Fruit fly (Drosophila melanogaster) whole organism, embryonic: ENCODE results near the gene Sld5.

Experiments used
- Bgb ChIP-seq: fragments of 200-800 bp; sonication (Bioruptor generic); IDR thresholded peaks from 2 replicates; pipeline ENCODE4 v1.3.6; 2022; ENCODE audit warnings: missing biosample characterization, missing genetic modification characterization; ENCODE audit not compliant: partially characterized antibody
- CG1024 ChIP-seq: fragments of 200-800 bp; sonication (Bioruptor generic); IDR thresholded peaks from 2 replicates; pipeline ENCODE4 v1.3.6; 2022; ENCODE audit warnings: missing biosample characterization, missing genetic modification characterization
- CG10267 ChIP-seq: fragments of 200-800 bp; sonication (Bioruptor generic); optimal IDR thresholded peaks from 2 replicates; lab custom pipeline; 2018; ENCODE audit warnings: missing biosample characterization, mild to moderate bottlenecking, missing genetic modification characterization, moderate library complexity
- CG10543 ChIP-seq: fragments of 200-800 bp; sonication (Bioruptor generic); optimal IDR thresholded peaks from 3 replicates; lab custom pipeline; 2017; ENCODE audit warnings: missing biosample characterization, mild to moderate bottlenecking, missing genetic modification characterization, moderate library complexity
- CG11093 ChIP-seq: fragments of 200-800 bp; sonication (Bioruptor generic); IDR thresholded peaks from 3 replicates; pipeline ENCODE4 v1.3.6; 2022; ENCODE audit warnings: missing biosample characterization, missing genetic modification characterization
- CG12391 ChIP-seq: fragments of 200-800 bp; sonication (Bioruptor generic); optimal IDR thresholded peaks from 3 replicates; lab custom pipeline; 2018; ENCODE audit warnings: missing biosample characterization, mild to moderate bottlenecking, missing genetic modification characterization, moderate library complexity
- CG13287 ChIP-seq: fragments of 200-800 bp; sonication (Bioruptor generic); IDR thresholded peaks from 2 replicates; pipeline ENCODE4 v1.3.6; 2022; ENCODE audit warnings: missing biosample characterization, missing genetic modification characterization; ENCODE audit not compliant: partially characterized antibody
- CG14014 ChIP-seq: fragments of 200-800 bp; sonication (Bioruptor generic); IDR thresholded peaks from 2 replicates; pipeline ENCODE4 v1.3.6; 2022; ENCODE audit warnings: missing biosample characterization, missing genetic modification characterization
- CG15696 ChIP-seq: fragments of 200-800 bp; sonication (Bioruptor generic); optimal IDR thresholded peaks from 2 replicates; lab custom pipeline; 2019; ENCODE audit warnings: missing biosample characterization, mild to moderate bottlenecking, missing genetic modification characterization, moderate library complexity
- CG17328 ChIP-seq: fragments of 200-800 bp; sonication (Bioruptor generic); IDR thresholded peaks from 2 replicates; pipeline ENCODE4 v1.3.6; 2022; ENCODE audit warnings: missing biosample characterization, missing genetic modification characterization
- CG31388 ChIP-seq: fragments of 200-800 bp; sonication (Bioruptor generic); optimal IDR thresholded peaks from 2 replicates; lab custom pipeline; 2016; ENCODE audit warnings: missing biosample characterization, missing genetic modification characterization
- CG3163 ChIP-seq: fragments of 200-800 bp; sonication (Bioruptor generic); optimal IDR thresholded peaks from 3 replicates; lab custom pipeline; 2016; ENCODE audit warnings: missing biosample characterization, missing genetic modification characterization
- CG7372 ChIP-seq: fragments of 200-800 bp; sonication (Bioruptor generic); IDR thresholded peaks from 2 replicates; pipeline ENCODE4 v1.3.6; 2022; ENCODE audit warnings: missing biosample characterization, missing genetic modification characterization
- CG7786 ChIP-seq: fragments of 200-800 bp; sonication (Bioruptor generic); optimal IDR thresholded peaks from 2 replicates; lab custom pipeline; 2016; ENCODE audit warnings: missing biosample characterization, missing genetic modification characterization
- CG9215 ChIP-seq: fragments of 200-800 bp; sonication (Bioruptor generic); IDR thresholded peaks from 2 replicates; pipeline ENCODE4 v1.3.6; 2022; ENCODE audit warnings: missing biosample characterization, missing genetic modification characterization
- CHES-1-like ChIP-seq: fragments of 200-800 bp; sonication (Bioruptor generic); optimal IDR thresholded peaks from 2 replicates; lab custom pipeline; 2016; ENCODE audit warnings: missing biosample characterization, missing genetic modification characterization
- CTCF ChIP-seq: fragments of 200-800 bp; sonication (Bioruptor generic); optimal IDR thresholded peaks from 2 replicates; lab custom pipeline; 2017; ENCODE audit warnings: missing biosample characterization, mild to moderate bottlenecking, missing genetic modification characterization, moderate library complexity
- Dad ChIP-seq: fragments of 200-800 bp; sonication (Bioruptor generic); optimal IDR thresholded peaks from 3 replicates; lab custom pipeline; 2016; ENCODE audit warnings: missing biosample characterization, missing genetic modification characterization
- Dfd ChIP-seq, 2 experiments: fragments of >200 bp; optimal IDR thresholded peaks; 2 replicates each; lab custom pipeline; 2017; ENCODE audit warnings: missing biosample characterization in 2 of 2, missing genetic modification characterization in 2 of 2
- GATAe ChIP-seq: fragments of 200-800 bp; sonication (Bioruptor generic); conservative IDR thresholded peaks from 2 replicates; pipeline ENCODE4 v1.3.6; 2022; ENCODE audit warnings: missing biosample characterization, missing genetic modification characterization
- Lhr ChIP-seq: fragments of 200-800 bp; sonication (Bioruptor generic); optimal IDR thresholded peaks from 3 replicates; lab custom pipeline; 2017; ENCODE audit warnings: mild to moderate bottlenecking, missing biosample characterization, missing genetic modification reagents, missing genetic modification characterization
- Med ChIP-seq: fragments of 200-800 bp; sonication (Bioruptor generic); peaks from one replicate; lab custom pipeline; 2016; ENCODE audit warnings: missing biosample characterization, missing genetic modification characterization, mild to moderate bottlenecking, inconsistent platforms, moderate library complexity
- Mes4 ChIP-seq: fragments of 200-800 bp; sonication (Bioruptor generic); optimal IDR thresholded peaks from 2 replicates; lab custom pipeline; 2016; ENCODE audit warnings: missing biosample characterization, missing genetic modification characterization
- NFAT ChIP-seq: fragments of 200-800 bp; sonication (Bioruptor generic); IDR thresholded peaks from 2 replicates; pipeline ENCODE4 v1.3.6; 2022; ENCODE audit warnings: missing biosample characterization, missing genetic modification characterization
- Nf-YB ChIP-seq: fragments of 200-800 bp; sonication (Bioruptor generic); optimal IDR thresholded peaks from 3 replicates; lab custom pipeline; 2019; ENCODE audit warnings: missing biosample characterization, mild to moderate bottlenecking, missing genetic modification characterization, moderate library complexity
- Spps ChIP-seq: fragments of 200-800 bp; sonication (Bioruptor generic); optimal IDR thresholded peaks from 2 replicates; lab custom pipeline; 2018; ENCODE audit warnings: missing biosample characterization, mild to moderate bottlenecking, missing genetic modification characterization
- TFAM ChIP-seq: fragments of 200-800 bp; sonication (Bioruptor generic); optimal IDR thresholded peaks from 2 replicates; lab custom pipeline; 2017; ENCODE audit warnings: missing biosample characterization, missing genetic modification characterization, inconsistent platforms
- Taf1 ChIP-seq: fragments of 200-800 bp; sonication (Bioruptor generic); IDR thresholded peaks from 2 replicates; pipeline ENCODE4 v1.3.6; 2022; ENCODE audit warnings: missing biosample characterization, missing genetic modification characterization
- Tbp ChIP-seq: fragments of >200 bp; optimal IDR thresholded peaks from 2 replicates; lab custom pipeline; 2018; ENCODE audit warnings: missing biosample characterization, missing genetic modification characterization
- Trl ChIP-seq, 3 experiments: fragments of >200 bp in 2 of 3; fragments of 200-800 bp in 1 of 3; sonication (Bioruptor generic) in 1 of 3; optimal IDR thresholded peaks; 2 replicates in 1 of 3; 3 replicates in 2 of 3; lab custom pipeline; 2016 to 2017; ENCODE audit warnings: missing biosample characterization in 1 of 3, missing genetic modification characterization in 1 of 3
- cad ChIP-seq: fragments of >200 bp; optimal IDR thresholded peaks from 2 replicates; lab custom pipeline; 2017; ENCODE audit warnings: missing biosample characterization, missing genetic modification characterization
- cg ChIP-seq: fragments of 200-800 bp; sonication (Bioruptor generic); optimal IDR thresholded peaks from 3 replicates; lab custom pipeline; 2019; ENCODE audit warnings: missing biosample characterization, mild to moderate bottlenecking, missing genetic modification characterization, moderate library complexity
- ci ChIP-seq: fragments of 200-800 bp; sonication (Bioruptor generic); IDR thresholded peaks from 3 replicates; pipeline ENCODE4 v1.3.6; 2022; ENCODE audit warnings: missing biosample characterization, missing genetic modification characterization
- fd64A ChIP-seq: fragments of 200-800 bp; sonication (Bioruptor generic); optimal IDR thresholded peaks from 3 replicates; lab custom pipeline; 2018; ENCODE audit warnings: missing biosample characterization, mild to moderate bottlenecking, missing genetic modification characterization
- fru ChIP-seq: fragments of >200 bp; optimal IDR thresholded peaks from 2 replicates; lab custom pipeline; 2017
- gce ChIP-seq: fragments of 200-800 bp; sonication (Bioruptor generic); IDR thresholded peaks from 3 replicates; pipeline ENCODE4 v1.3.6; 2022; ENCODE audit warnings: missing biosample characterization, missing genetic modification characterization
- jing ChIP-seq: fragments of 200-800 bp; sonication (Bioruptor generic); optimal IDR thresholded peaks from 2 replicates; lab custom pipeline; 2018; ENCODE audit warnings: missing biosample characterization, mild to moderate bottlenecking, missing genetic modification characterization
- kah ChIP-seq: fragments of 200-800 bp; sonication (Bioruptor generic); optimal IDR thresholded peaks from 2 replicates; lab custom pipeline; 2018; ENCODE audit warnings: missing biosample characterization, mild to moderate bottlenecking, missing genetic modification characterization
- kay ChIP-seq: fragments of 200-800 bp; sonication (Bioruptor generic); optimal IDR thresholded peaks from 2 replicates; lab custom pipeline; 2016; ENCODE audit warnings: missing biosample characterization, missing genetic modification characterization
- mirr ChIP-seq: fragments of 200-800 bp; sonication (Bioruptor generic); optimal IDR thresholded peaks from 3 replicates; lab custom pipeline; 2018; ENCODE audit warnings: missing biosample characterization, mild to moderate bottlenecking, missing genetic modification characterization
- nerfin-2 ChIP-seq: fragments of 200-800 bp; sonication (Bioruptor generic); IDR thresholded peaks from 2 replicates; pipeline ENCODE4 v1.3.6; 2022; ENCODE audit warnings: missing biosample characterization, missing genetic modification characterization; ENCODE audit not compliant: partially characterized antibody
- odd ChIP-seq: fragments of 200-800 bp; sonication (Bioruptor generic); optimal IDR thresholded peaks from 2 replicates; lab custom pipeline; 2017; ENCODE audit warnings: missing biosample characterization, mild to moderate bottlenecking, missing genetic modification characterization
- seq ChIP-seq: fragments of 200-800 bp; sonication (Bioruptor generic); IDR thresholded peaks from 2 replicates; pipeline ENCODE4 v1.3.6; 2022; ENCODE audit warnings: missing biosample characterization, missing genetic modification characterization
- so ChIP-seq: fragments of 200-800 bp; sonication (Bioruptor generic); IDR thresholded peaks from 3 replicates; pipeline ENCODE4 v1.3.6; 2022; ENCODE audit warnings: missing biosample characterization, missing genetic modification characterization
- sug ChIP-seq: fragments of 200-800 bp; optimal IDR thresholded peaks from 2 replicates; lab custom pipeline; 2019; ENCODE audit warnings: missing biosample characterization, mild to moderate bottlenecking, missing genetic modification characterization, moderate library complexity
- tin ChIP-seq: fragments of 200-800 bp; sonication (Bioruptor generic); optimal IDR thresholded peaks from 3 replicates; lab custom pipeline; 2016; ENCODE audit warnings: missing biosample characterization, missing genetic modification characterization
- tll ChIP-seq, 2 experiments: fragments of 200-800 bp in 1 of 2; fragments of >200 bp in 1 of 2; sonication (Bioruptor generic) in 1 of 2; optimal IDR thresholded peaks; 2 replicates each; lab custom pipeline; 2017 to 2019; ENCODE audit warnings: missing biosample characterization in 2 of 2, missing genetic modification characterization in 2 of 2, mild to moderate bottlenecking in 1 of 2, moderate library complexity in 1 of 2
- tup ChIP-seq: fragments of 200-800 bp; sonication (Bioruptor generic); optimal IDR thresholded peaks from 2 replicates; lab custom pipeline; 2016; ENCODE audit warnings: missing biosample characterization, mild to moderate bottlenecking, missing genetic modification characterization, moderate library complexity
- zfh1 ChIP-seq: fragments of 200-800 bp; sonication (Bioruptor generic); IDR thresholded peaks from 3 replicates; pipeline ENCODE4 v1.3.6; 2022; ENCODE audit warnings: missing biosample characterization, missing genetic modification characterization

Gene Sld5

dm6 chr3R:26005978-26006934 is 50.1 kb downstream of the Sld5 start (continued):
- TF ChIP-seq CG12391: no peak
- peak in 1 of 2 experiments; percentile 86 for TF ChIP-seq tll (GFP tag; optimal IDR thresholded peaks at IDR 0.05; lab: Kevin White, UChicago)
- peak; percentile 55 for TF ChIP-seq mirr
- TF ChIP-seq CHES-1-like (GFP tag; lab: Kevin White, UChicago): no peak
- TF ChIP-seq NFAT (GFP tag; lab: Robert Waterston, UW): 0 out of 2 replicates have a peak, but pooled peaks have one; percentile 39
- TF ChIP-seq CTCF: no peak
- peak; percentile 75 for TF ChIP-seq kah
- TF ChIP-seq Dad (GFP tag; lab: Kevin White, UChicago): no peak
- TF ChIP-seq gce: peak; percentile 61; the same call in 2 of the 3 replicates
- no peak for TF ChIP-seq jing
- peak; percentile 93 for TF ChIP-seq cad (GFP tag; lab: Kevin White, UChicago)
- TF ChIP-seq Lhr (GFP tag; lab: Kevin White, UChicago): no peak
- peak; percentile 76 for TF ChIP-seq Med (GFP tag; lab: Kevin White, UChicago)
- TF ChIP-seq fru (lab: Kevin White, UChicago): no peak
- no peak for TF ChIP-seq CG14014 (GFP tag; lab: Robert Waterston, UW)
- peak; percentile 72; the same call in 2 of the 3 replicates for TF ChIP-seq ci (GFP tag; lab: Robert Waterston, UW)
- no peak for TF ChIP-seq zfh1 (GFP tag; lab: Robert Waterston, UW)
- peak; percentile 10 to 36 for TF ChIP-seq Trl (optimal IDR thresholded peaks at IDR 0.05; lab: Kevin White, UChicago)
- TF ChIP-seq Trl (GFP tag; optimal IDR thresholded peaks at IDR 0.05; lab: Kevin White, UChicago): no peak
- peak; percentile 97 for TF ChIP-seq CG10543 (GFP tag; lab: Kevin White, UChicago)
- no peak for TF ChIP-seq TFAM (GFP tag; lab: Kevin White, UChicago)
- no peak for TF ChIP-seq CG1024 (GFP tag; lab: Robert Waterston, UW)
- TF ChIP-seq fd64A (GFP tag; lab: Kevin White, UChicago): no peak
- TF ChIP-seq sug: peak; percentile 76
- peak; percentile 6 for TF ChIP-seq CG10267 (tag; lab: Kevin White, UChicago)
- no peak for TF ChIP-seq GATAe (GFP tag; lab: Robert Waterston, UW)
- no peak for TF ChIP-seq CG7372 (GFP tag; lab: Robert Waterston, UW)
- no peak for TF ChIP-seq nerfin-2
- no peak for TF ChIP-seq CG9215 (GFP tag; lab: Robert Waterston, UW)
- TF ChIP-seq Bgb (GFP tag; lab: Robert Waterston, UW): peak; percentile 45; the same call in 1 of the 2 replicates
- no peak for TF ChIP-seq CG11093 (GFP tag; lab: Robert Waterston, UW)
- no peak for TF ChIP-seq CG3163 (GFP tag; lab: Kevin White, UChicago)
- TF ChIP-seq CG15696 (tag; lab: Kevin White, UChicago): no peak
- peak; percentile 48 for TF ChIP-seq kay (GFP tag; lab: Kevin White, UChicago)
- no peak for TF ChIP-seq tup (GFP tag; lab: Kevin White, UChicago)
- peak; percentile 90 for TF ChIP-seq odd
- peak; percentile 2 for TF ChIP-seq Spps (tag; lab: Kevin White, UChicago)
- TF ChIP-seq Dfd (GFP tag; optimal IDR thresholded peaks at IDR 0.05; lab: Kevin White, UChicago): no peak
- peak; percentile 43; the same call in 1 of the 2 replicates for TF ChIP-seq seq
- TF ChIP-seq Taf1 (GFP tag; lab: Robert Waterston, UW): no peak
- peak; percentile 38; the same call in 1 of the 2 replicates for TF ChIP-seq CG17328 (GFP tag; lab: Robert Waterston, UW)
- TF ChIP-seq Mes4 (GFP tag; lab: Kevin White, UChicago): no peak
- peak; percentile 21; the same call in 1 of the 2 replicates for TF ChIP-seq CG13287 (GFP tag; lab: Robert Waterston, UW)
- no peak for TF ChIP-seq CG31388
- no peak for TF ChIP-seq CG7786 (GFP tag; lab: Kevin White, UChicago)
- no peak for TF ChIP-seq tin (GFP tag; lab: Kevin White, UChicago)
- TF ChIP-seq cg (GFP tag; lab: Kevin White, UChicago): peak; percentile 93
- peak; percentile 97 for TF ChIP-seq Tbp
- TF ChIP-seq so (GFP tag; lab: Robert Waterston, UW): no peak
- TF ChIP-seq Nf-YB (GFP tag; lab: Kevin White, UChicago): peak; percentile 58
